Worm (Caenorhabditis elegans) whole organism, L2 larva: ENCODE measurements around the gene sec-61.B.

Experiments
- C34F6.9 ChIP-seq: fragments of 150-350 bp; optimal IDR thresholded peaks from 2 replicates; lab custom pipeline; 2014; ENCODE audit warnings: missing biosample characterization, missing genetic modification characterization
- F13H6.1 ChIP-seq: sonication (generic microtip); optimal IDR thresholded peaks from 2 replicates; lab custom pipeline; 2016; ENCODE audit warnings: missing genetic modification characterization, missing compliant biosample characterization
- R02D3.7 ChIP-seq: fragments of 150-350 bp; optimal IDR thresholded peaks from 2 replicates; lab custom pipeline; 2014; ENCODE audit warnings: missing biosample characterization, missing genetic modification characterization
- Y55F3AM.14 ChIP-seq: fragments of 200-800 bp; sonication (Bioruptor generic); optimal IDR thresholded peaks from 2 replicates; lab custom pipeline; 2018; ENCODE audit warnings: mild to moderate bottlenecking, missing genetic modification characterization, missing compliant biosample characterization
- ZK546.5 ChIP-seq: sonication (generic microtip); optimal IDR thresholded peaks from 2 replicates; lab custom pipeline; 2017; ENCODE audit warnings: missing biosample characterization, missing genetic modification characterization
- alr-1 ChIP-seq: fragments of 150-350 bp; optimal IDR thresholded peaks from 2 replicates; lab custom pipeline; 2014; ENCODE audit warnings: missing biosample characterization, missing genetic modification characterization
- aly-2 ChIP-seq: fragments of 150-350 bp; optimal IDR thresholded peaks from 2 replicates; lab custom pipeline; 2014; ENCODE audit warnings: missing biosample characterization, missing genetic modification characterization
- ama-1 ChIP-seq: fragments of 150-350 bp; optimal IDR thresholded peaks from 2 replicates; lab custom pipeline; 2018; ENCODE audit warnings: inconsistent platforms
- blmp-1 ChIP-seq: sonication (generic microtip); optimal IDR thresholded peaks from 2 replicates; lab custom pipeline; 2017; ENCODE audit warnings: missing genetic modification characterization, mild to moderate bottlenecking, missing compliant biosample characterization, antibody characterized with exemption, moderate library complexity; ENCODE audit not compliant: insufficient read depth
- ceh-16 ChIP-seq: fragments of 150-350 bp; optimal IDR thresholded peaks from 2 replicates; lab custom pipeline; 2014; ENCODE audit warnings: missing biosample characterization, missing genetic modification characterization
- ceh-82 ChIP-seq: fragments of 150-350 bp; optimal IDR thresholded peaks from 2 replicates; lab custom pipeline; 2014; ENCODE audit warnings: missing biosample characterization, missing genetic modification characterization
- crh-2 ChIP-seq: sonication (generic microtip); optimal IDR thresholded peaks from 2 replicates; lab custom pipeline; 2017; ENCODE audit warnings: missing biosample characterization, missing genetic modification characterization
- dmd-4 ChIP-seq: sonication (generic microtip); optimal IDR thresholded peaks from 2 replicates; lab custom pipeline; 2017; ENCODE audit warnings: missing biosample characterization, missing genetic modification characterization
- egl-27 ChIP-seq: sonication (generic microtip); optimal IDR thresholded peaks from 3 replicates; lab custom pipeline; 2017; ENCODE audit warnings: missing biosample characterization, missing genetic modification reagents, missing genetic modification characterization
- elt-1 ChIP-seq: fragments of 150-350 bp; optimal IDR thresholded peaks from 2 replicates; lab custom pipeline; 2014; ENCODE audit warnings: missing biosample characterization, missing genetic modification characterization
- elt-3 ChIP-seq: sonication (generic microtip); optimal IDR thresholded peaks from 2 replicates; lab custom pipeline; 2017; ENCODE audit warnings: missing biosample characterization, missing genetic modification characterization
- fos-1 ChIP-seq: fragments of 150-350 bp; optimal IDR thresholded peaks from 2 replicates; lab custom pipeline; 2014; ENCODE audit warnings: missing biosample characterization, missing genetic modification characterization
- gmeb-1 ChIP-seq: fragments of 150-350 bp; optimal IDR thresholded peaks from 2 replicates; lab custom pipeline; 2014; ENCODE audit warnings: missing biosample characterization, missing genetic modification characterization
- lin-11 ChIP-seq: fragments of 150-350 bp; sonication (generic microtip); optimal IDR thresholded peaks from 2 replicates; lab custom pipeline; 2014; ENCODE audit warnings: missing biosample characterization, missing genetic modification characterization, inconsistent platforms, mixed read lengths
- lin-13 ChIP-seq: fragments of 150-350 bp; optimal IDR thresholded peaks from 2 replicates; lab custom pipeline; 2014; ENCODE audit warnings: missing biosample characterization, missing genetic modification reagents, missing genetic modification characterization
- lin-39 ChIP-seq: fragments of 150-350 bp; optimal IDR thresholded peaks from 2 replicates; lab custom pipeline; 2014; ENCODE audit warnings: missing biosample characterization, missing genetic modification reagents, missing genetic modification characterization
- lsy-2 ChIP-seq, 2 experiments: fragments of 150-350 bp in 1 of 2; sonication (generic microtip) in 1 of 2; optimal IDR thresholded peaks; 2 replicates each; lab custom pipeline; 2014 to 2017; ENCODE audit warnings: missing biosample characterization in 2 of 2, missing genetic modification characterization in 2 of 2
- mab-5 ChIP-seq: fragments of 150-350 bp; optimal IDR thresholded peaks from 2 replicates; lab custom pipeline; 2014; ENCODE audit warnings: missing biosample characterization, missing genetic modification characterization
- mbf-1 ChIP-seq: sonication (generic microtip); optimal IDR thresholded peaks from 2 replicates; lab custom pipeline; 2017; ENCODE audit warnings: missing biosample characterization, missing genetic modification characterization
- mdl-1 ChIP-seq, 2 experiments: fragments of 150-350 bp in 1 of 2; sonication (generic microtip) in 1 of 2; optimal IDR thresholded peaks; 2 replicates each; lab custom pipeline; 2017; ENCODE audit warnings: missing biosample characterization in 2 of 2, missing genetic modification characterization in 2 of 2
- nhr-10 ChIP-seq: sonication (generic microtip); optimal IDR thresholded peaks from 2 replicates; lab custom pipeline; 2017; ENCODE audit warnings: missing biosample characterization, missing genetic modification characterization
- nhr-11 ChIP-seq: fragments of 150-350 bp; optimal IDR thresholded peaks from 2 replicates; lab custom pipeline; 2014; ENCODE audit warnings: missing biosample characterization, missing genetic modification characterization
- nhr-12 ChIP-seq: fragments of 150-350 bp; optimal IDR thresholded peaks from 2 replicates; lab custom pipeline; 2014; ENCODE audit warnings: missing biosample characterization, missing genetic modification characterization
- nhr-129 ChIP-seq: fragments of 150-350 bp; optimal IDR thresholded peaks from 2 replicates; lab custom pipeline; 2014; ENCODE audit warnings: missing biosample characterization, missing genetic modification characterization
- nhr-21 ChIP-seq: fragments of 150-350 bp; optimal IDR thresholded peaks from 2 replicates; lab custom pipeline; 2014; ENCODE audit warnings: missing biosample characterization, missing genetic modification characterization
- nhr-23 ChIP-seq: fragments of 150-350 bp; optimal IDR thresholded peaks from 2 replicates; lab custom pipeline; 2014; ENCODE audit warnings: missing biosample characterization, missing genetic modification reagents, missing genetic modification characterization
- nhr-237 ChIP-seq: fragments of 150-350 bp; optimal IDR thresholded peaks from 2 replicates; lab custom pipeline; 2014; ENCODE audit warnings: missing biosample characterization, missing genetic modification characterization
- nhr-25 ChIP-seq: fragments of 150-350 bp; sonication (generic microtip); optimal IDR thresholded peaks from 3 replicates; lab custom pipeline; 2014; ENCODE audit warnings: missing biosample characterization, missing genetic modification characterization
- nhr-6 ChIP-seq: fragments of 150-350 bp; optimal IDR thresholded peaks from 2 replicates; lab custom pipeline; 2014; ENCODE audit warnings: missing biosample characterization, missing genetic modification characterization
- nhr-77 ChIP-seq: fragments of 150-350 bp; optimal IDR thresholded peaks from 2 replicates; lab custom pipeline; 2014; ENCODE audit warnings: missing biosample characterization, missing genetic modification characterization
- peb-1 ChIP-seq: fragments of 150-350 bp; optimal IDR thresholded peaks from 2 replicates; lab custom pipeline; 2014; ENCODE audit warnings: missing biosample characterization, missing genetic modification characterization
- sem-4 ChIP-seq: fragments of 150-350 bp; optimal IDR thresholded peaks from 2 replicates; lab custom pipeline; 2014; ENCODE audit warnings: missing biosample characterization, missing genetic modification reagents, missing genetic modification characterization
- skn-1 ChIP-seq: sonication (generic microtip); optimal IDR thresholded peaks from 2 replicates; lab custom pipeline; 2017; ENCODE audit warnings: missing biosample characterization, missing genetic modification characterization
- sma-3 ChIP-seq: sonication (generic microtip); optimal IDR thresholded peaks from 2 replicates; lab custom pipeline; 2016; ENCODE audit warnings: missing genetic modification reagents, missing genetic modification characterization, missing compliant biosample characterization
- sma-9 ChIP-seq, 2 experiments: fragments of 150-350 bp in 1 of 2; sonication (generic microtip) in 1 of 2; optimal IDR thresholded peaks; 2 replicates each; lab custom pipeline; 2014 to 2016; ENCODE audit warnings: missing genetic modification characterization in 2 of 2, mild to moderate bottlenecking in 1 of 2, missing biosample characterization in 1 of 2, missing compliant biosample characterization in 1 of 2, missing genetic modification reagents in 1 of 2, moderate library complexity in 1 of 2
- snpc-4 ChIP-seq: fragments of 150-350 bp; optimal IDR thresholded peaks from 2 replicates; lab custom pipeline; 2014; ENCODE audit warnings: missing biosample characterization, missing genetic modification characterization
- unc-39 ChIP-seq: fragments of 150-350 bp; optimal IDR thresholded peaks from 2 replicates; lab custom pipeline; 2014; ENCODE audit warnings: missing biosample characterization, missing genetic modification characterization
- unc-55 ChIP-seq: fragments of 150-350 bp; sonication (generic microtip); optimal IDR thresholded peaks from 3 replicates; lab custom pipeline; 2014; ENCODE audit warnings: missing biosample characterization, missing genetic modification reagents, missing genetic modification characterization
- unc-62 ChIP-seq: fragments of 150-350 bp; optimal IDR thresholded peaks from 2 replicates; lab custom pipeline; 2014; ENCODE audit warnings: missing biosample characterization, missing genetic modification reagents, missing genetic modification characterization
- zag-1 ChIP-seq: fragments of 150-350 bp; optimal IDR thresholded peaks from 2 replicates; lab custom pipeline; 2014; ENCODE audit warnings: missing biosample characterization, missing genetic modification characterization
- ztf-1 ChIP-seq: fragments of 200-800 bp; sonication (Bioruptor generic); conservative IDR thresholded peaks from 2 replicates; pipeline ENCODE4 v1.3.6; 2022; ENCODE audit warnings: missing genetic modification characterization, missing compliant biosample characterization
- ztf-11 ChIP-seq: sonication (generic microtip); optimal IDR thresholded peaks from 2 replicates; lab custom pipeline; 2017; ENCODE audit warnings: missing biosample characterization, missing genetic modification characterization
- ztf-4 ChIP-seq: fragments of 150-350 bp; optimal IDR thresholded peaks from 2 replicates; lab custom pipeline; 2014; ENCODE audit warnings: missing biosample characterization, missing genetic modification characterization

Gene sec-61.B

DNA sequence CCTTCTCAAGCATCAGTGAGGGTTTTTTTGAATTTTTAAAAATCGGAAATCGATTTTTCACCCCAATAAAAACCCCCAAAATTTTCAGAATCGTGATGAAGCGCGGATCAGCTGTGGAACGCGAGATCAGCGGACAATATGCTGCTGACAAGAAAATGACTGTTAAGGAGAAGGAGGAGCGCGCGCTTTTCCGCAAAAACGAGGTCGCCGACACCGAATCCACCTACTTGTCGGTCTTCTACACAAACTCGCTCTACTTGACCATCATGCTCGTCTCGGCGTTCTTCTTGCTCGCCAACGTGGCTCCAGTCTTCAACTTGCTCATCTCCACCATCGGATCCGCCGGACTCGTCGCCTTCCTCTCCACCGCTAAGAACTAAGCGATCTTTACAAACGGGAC is 1.3 kb upstream of the sec-61.B start:
- TF ChIP-seq nhr-11 (no peak), lin-39 (tag; lab: Kevin White, UChicago) (no peak), snpc-4 (tag; lab: Kevin White, UChicago) (no peak), ceh-16 (tag; lab: Kevin White, UChicago) (no peak), aly-2 (tag; lab: Kevin White, UChicago) (no peak), nhr-77 (no peak), lsy-2 (tag; optimal IDR thresholded peaks at IDR 0.05; lab: Kevin White, UChicago) (no peak), dmd-4 (no peak), nhr-6 (tag; lab: Kevin White, UChicago) (no peak), lin-11 (tag; lab: Kevin White, UChicago) (no peak), ztf-4 (tag; lab: Kevin White, UChicago) (no peak), R02D3.7 (tag; lab: Kevin White, UChicago) (no peak)

DNA sequence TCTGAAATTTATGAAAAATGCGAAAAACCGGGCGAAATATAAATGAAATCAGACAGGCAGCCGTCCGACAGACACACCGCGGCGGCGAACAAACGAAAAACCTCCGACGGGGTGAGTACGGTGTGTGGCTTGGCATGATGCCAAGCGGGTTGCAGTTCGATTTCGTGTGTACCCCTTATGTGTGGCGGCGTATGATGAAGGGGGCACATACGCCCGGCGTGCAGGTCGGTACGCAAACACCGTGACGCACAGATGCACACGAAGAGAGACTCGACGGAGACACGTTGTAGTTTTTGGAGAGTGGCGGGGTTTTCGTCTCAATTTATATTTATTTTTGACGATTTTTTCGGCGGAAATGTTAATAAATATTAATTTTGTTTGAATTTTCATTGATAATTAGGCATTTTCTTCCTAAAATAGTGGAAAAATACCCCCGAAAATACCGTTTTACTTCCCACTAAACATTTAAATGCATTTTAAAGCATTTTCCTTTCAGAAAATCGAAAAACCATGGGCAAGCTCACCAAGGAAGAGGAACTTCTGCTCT is 547 bp upstream of the sec-61.B start, which contains the start of gene trap-3:
Gene trap-3 (plus strand): TSS at position 497 of the 547 bp plus-strand sequence.
- no peak for TF ChIP-seq unc-62
- no peak for TF ChIP-seq elt-1 (tag; lab: Kevin White, UChicago)
- peak; percentile 98 for TF ChIP-seq crh-2
- TF ChIP-seq unc-55 (GFP tag; lab: Kevin White, UChicago) = peak; percentile 97
- TF ChIP-seq sma-3 (GFP tag; lab: Kevin White, UChicago) = peak; percentile 98
- peak; percentile 27 for TF ChIP-seq nhr-11
- TF ChIP-seq ceh-82 (tag; lab: Kevin White, UChicago) = peak; percentile 79
- TF ChIP-seq skn-1 = peak; percentile 29
- peak; percentile 67 for TF ChIP-seq ZK546.5 (tag; lab: Kevin White, UChicago)
- peak; percentile 85 for TF ChIP-seq ztf-4 (tag; lab: Kevin White, UChicago)
- peak; percentile 82 for TF ChIP-seq snpc-4 (tag; lab: Kevin White, UChicago)
- peak; percentile 87 for TF ChIP-seq nhr-6 (tag; lab: Kevin White, UChicago)
- peak; percentile 95 for TF ChIP-seq nhr-21
- peak; percentile 97 for TF ChIP-seq nhr-25 (tag; lab: Kevin White, UChicago)
- peak; percentile 97 for TF ChIP-seq F13H6.1 (tag; lab: Kevin White, UChicago)
- TF ChIP-seq gmeb-1 (tag; lab: Kevin White, UChicago) = peak; percentile 89
- peak; percentile 86 for TF ChIP-seq egl-27 (tag; lab: Kevin White, UChicago)
- peak; percentile 54 for TF ChIP-seq nhr-12 (tag; lab: Kevin White, UChicago)
- TF ChIP-seq ztf-11 (tag; lab: Kevin White, UChicago) = peak; percentile 12
- peak; percentile 76 for TF ChIP-seq ceh-16 (tag; lab: Kevin White, UChicago)
- peak; percentile 44 for TF ChIP-seq R02D3.7 (tag; lab: Kevin White, UChicago)
- TF ChIP-seq nhr-237 (tag; lab: Kevin White, UChicago) = peak; percentile 8
- TF ChIP-seq Y55F3AM.14 = peak; percentile 91
- peak; percentile 86 for TF ChIP-seq nhr-10 (tag; lab: Kevin White, UChicago)
- peak; percentile 89 for TF ChIP-seq zag-1 (tag; lab: Kevin White, UChicago)
- peak; percentile 94 for TF ChIP-seq C34F6.9 (tag; lab: Kevin White, UChicago)
- peak; percentile 73 for TF ChIP-seq sem-4 (tag; lab: Kevin White, UChicago)
- TF ChIP-seq mdl-1 (tag; optimal IDR thresholded peaks at IDR 0.05; lab: Kevin White, UChicago) = peak; percentile 56 to 86
- TF ChIP-seq ama-1 (lab: Kevin White, UChicago) = no peak
- peak; percentile 96 for TF ChIP-seq lin-13 (GFP tag; lab: Kevin White, UChicago)
- TF ChIP-seq dmd-4 = no peak
- no peak for TF ChIP-seq unc-39
- no peak for TF ChIP-seq elt-3 (tag; lab: Kevin White, UChicago)
- peak; percentile 54 for TF ChIP-seq mab-5 (tag; lab: Kevin White, UChicago)
- peak; percentile 95 for TF ChIP-seq nhr-129 (tag; lab: Kevin White, UChicago)
- TF ChIP-seq fos-1 (tag; lab: Kevin White, UChicago) = peak; percentile 84
- peak; percentile 26 for TF ChIP-seq nhr-77
- TF ChIP-seq mbf-1 (tag; lab: Kevin White, UChicago) = no peak
- no peak for TF ChIP-seq aly-2 (tag; lab: Kevin White, UChicago)
- no peak for TF ChIP-seq ztf-1 (GFP tag; lab: Robert Waterston, UW)
- TF ChIP-seq lsy-2 (tag; optimal IDR thresholded peaks at IDR 0.05; lab: Kevin White, UChicago) = peak; percentile 92 to 97
- no peak for TF ChIP-seq alr-1 (tag; lab: Kevin White, UChicago)
- TF ChIP-seq peb-1 = no peak
- TF ChIP-seq nhr-23 (tag; lab: Kevin White, UChicago) = no peak
- peak; percentile 26 for TF ChIP-seq lin-39 (tag; lab: Kevin White, UChicago)
- peak; percentile 90 for TF ChIP-seq blmp-1 (tag; lab: Kevin White, UChicago)
- TF ChIP-seq lin-11 (tag; lab: Kevin White, UChicago) = peak; percentile 95
- TF ChIP-seq sma-9 (GFP tag; optimal IDR thresholded peaks at IDR 0.05; lab: Kevin White, UChicago) = peak; percentile 89
- no peak for TF ChIP-seq sma-9 (tag; optimal IDR thresholded peaks at IDR 0.05; lab: Kevin White, UChicago)
